Worm (Caenorhabditis elegans): ENCODE measurements around the gene athp-2.
A peak's percentile ranks its signal among the peaks of the same experiment; 100 is the strongest.

Gene athp-2

DNA sequence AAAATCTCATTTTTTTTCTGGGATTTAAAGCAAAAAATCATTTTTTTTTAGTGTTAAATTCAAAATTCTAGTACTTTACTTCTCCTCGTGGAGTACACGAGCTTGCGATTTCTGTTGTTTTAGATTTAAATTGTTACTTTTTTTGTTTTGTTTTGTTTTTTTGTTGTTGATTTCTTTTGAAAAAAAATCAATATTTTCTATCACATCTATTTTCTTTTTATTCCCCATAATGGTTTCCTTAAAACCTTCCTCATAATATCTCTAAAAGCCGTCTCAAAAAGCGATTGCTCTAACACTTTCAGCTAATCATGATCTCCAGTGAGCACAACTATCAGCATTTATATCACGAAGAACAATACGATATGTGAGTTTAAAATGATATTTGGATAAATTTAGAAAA lies 5.5 kb upstream of the athp-2 start, which contains the start of gene madf-3:
Gene madf-3 (plus strand): TSS at position 301 of the 400 bp plus-strand sequence.
- TF ChIP-seq che-1 (tag; optimal IDR thresholded peaks at IDR 0.05) = no peak
- TF ChIP-seq dve-1 (tag; optimal IDR thresholded peaks at IDR 0.05) = no peak
- no peak for TF ChIP-seq pha-2 (tag; optimal IDR thresholded peaks at IDR 0.05)
- no peak for TF ChIP-seq ceh-14 (tag; optimal IDR thresholded peaks at IDR 0.05)
- TF ChIP-seq hlh-15 (tag; optimal IDR thresholded peaks at IDR 0.05) = no peak

DNA sequence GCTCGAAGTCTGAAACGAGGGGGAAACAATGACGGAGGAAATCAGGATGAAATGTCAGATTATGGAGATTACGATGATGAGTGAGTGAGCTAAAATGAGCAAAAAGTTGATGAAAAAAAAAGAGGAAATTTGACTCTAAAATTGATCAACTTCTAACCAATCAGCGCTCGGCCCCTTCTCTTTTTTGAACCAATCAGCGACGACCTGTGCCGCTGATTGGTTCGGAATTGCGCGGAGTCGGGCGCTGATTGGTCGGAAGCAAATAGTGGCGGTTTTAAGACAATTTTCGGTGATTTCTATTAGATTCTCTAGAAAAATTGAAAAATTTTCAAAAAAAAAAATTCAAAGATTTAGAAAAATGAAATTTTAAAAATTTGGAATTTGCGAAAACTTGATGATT lies 2.3 kb upstream of the athp-2 start:
- TF ChIP-seq hlh-15 (tag; optimal IDR thresholded peaks at IDR 0.05) (no peak), nfya-1 (tag; optimal IDR thresholded peaks at IDR 0.05) (peak; percentile 90), tbx-7 (tag; optimal IDR thresholded peaks at IDR 0.05) (no peak)

DNA sequence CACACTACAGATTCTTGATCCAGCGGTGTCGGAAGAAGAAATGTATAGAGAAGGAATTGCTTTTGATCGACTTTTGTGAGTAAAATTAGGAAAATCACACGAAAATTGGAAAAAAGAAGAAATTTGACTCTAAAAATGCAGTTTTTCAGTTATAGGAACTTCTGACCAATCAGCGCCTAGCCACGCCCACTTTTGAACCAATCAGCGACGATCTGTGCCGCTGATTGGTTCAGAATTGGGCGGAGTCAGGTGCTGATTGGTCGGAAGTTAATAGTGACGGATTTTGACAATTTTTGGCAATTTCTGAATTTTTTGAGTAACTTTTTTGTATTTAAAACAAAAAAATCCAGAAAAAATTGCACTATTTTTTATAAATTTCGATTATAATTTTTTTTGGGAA lies 1.5 kb downstream of the athp-2 start:
- TF ChIP-seq fkh-6 (tag; optimal IDR thresholded peaks at IDR 0.05) (no peak), dve-1 (tag; optimal IDR thresholded peaks at IDR 0.05) (no peak), C08G9.2 (tag; optimal IDR thresholded peaks at IDR 0.05) (no peak), nfya-1 (tag; optimal IDR thresholded peaks at IDR 0.05) (peak; percentile 98)

DNA sequence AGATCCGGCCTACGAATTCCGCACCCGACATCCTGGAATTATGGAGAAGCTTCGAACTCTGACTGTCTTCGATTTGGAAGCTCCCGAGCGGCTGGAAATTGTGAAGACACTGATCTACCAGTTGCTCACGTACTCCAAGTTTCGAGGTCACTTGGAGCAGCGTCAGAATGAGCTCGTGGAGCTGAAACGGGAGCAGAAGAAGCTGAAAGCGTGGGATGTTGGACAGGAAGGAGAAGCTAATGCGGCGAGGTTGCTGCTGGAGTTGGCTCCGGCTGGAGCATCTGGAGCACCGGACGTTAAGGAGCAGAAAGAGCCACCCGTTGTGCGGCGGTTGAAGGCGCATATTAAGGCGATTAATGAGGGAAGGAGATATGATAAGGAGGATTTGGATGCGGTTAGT lies 4.3 kb downstream of the athp-2 start:
- TF ChIP-seq ceh-31 (tag; optimal IDR thresholded peaks at IDR 0.05) (no peak), hlh-8 (tag; optimal IDR thresholded peaks at IDR 0.05) (no peak), lim-6 (tag; optimal IDR thresholded peaks at IDR 0.05) (no peak), pqm-1 (tag; optimal IDR thresholded peaks at IDR 0.05) (no peak), hlh-15 (tag; optimal IDR thresholded peaks at IDR 0.05) (no peak), hlh-6 (tag; optimal IDR thresholded peaks at IDR 0.05) (peak; percentile 30), dve-1 (tag; optimal IDR thresholded peaks at IDR 0.05) (no peak)

DNA sequence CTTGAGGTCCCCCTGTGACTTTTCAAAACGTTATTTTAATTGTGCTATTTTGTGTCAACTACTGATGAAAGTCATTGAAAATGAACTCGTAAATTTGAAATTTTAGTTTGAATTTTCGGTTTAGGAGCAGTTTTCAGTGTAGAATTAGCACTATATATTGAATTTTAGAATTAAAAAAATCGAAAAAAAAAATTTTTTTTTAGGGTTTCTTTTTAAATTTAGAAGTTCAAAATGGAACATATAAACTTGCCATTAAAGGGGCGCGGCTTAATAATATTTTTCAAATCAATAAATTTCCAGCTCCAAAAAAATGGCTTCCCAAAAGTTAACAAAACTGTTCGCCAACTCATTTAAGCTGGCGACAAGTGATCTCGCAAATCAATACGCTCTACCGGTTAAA lies 10.9 kb downstream of the athp-2 start, which contains the start of gene H20J04.9:
Gene H20J04.9 (plus strand): TSS at position 301 of the 400 bp plus-strand sequence.
- no peak for TF ChIP-seq odd-2 (tag; optimal IDR thresholded peaks at IDR 0.05)
- TF ChIP-seq fkh-10 (GFP tag; optimal IDR thresholded peaks at IDR 0.05) = no peak
- no peak for TF ChIP-seq dve-1 (tag; optimal IDR thresholded peaks at IDR 0.05)
- no peak for TF ChIP-seq ceh-14 (tag; optimal IDR thresholded peaks at IDR 0.05)

DNA sequence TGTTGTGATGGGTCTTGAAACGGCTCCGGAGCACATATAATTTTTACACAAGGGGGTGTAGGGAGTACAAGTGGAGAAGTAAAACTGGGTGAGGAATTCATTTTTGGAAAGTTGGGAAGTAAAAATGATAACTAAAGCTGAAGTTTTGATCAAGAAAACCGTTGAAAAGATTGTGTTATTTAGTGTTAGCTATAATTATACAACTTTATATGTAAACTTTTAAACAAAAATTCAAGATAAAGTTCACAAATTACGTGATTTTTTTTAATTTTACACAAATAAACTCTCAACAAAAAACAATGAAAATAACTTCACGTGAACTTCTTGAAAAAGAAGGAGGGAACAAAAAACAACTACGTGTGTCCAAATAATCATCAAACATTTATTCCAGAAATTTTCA lies 15.2 kb downstream of the athp-2 start, which contains the start of the genes H20J04.7 and H20J04.1:
Gene H20J04.7 (minus strand): TSS at position 101 of the 400 bp plus-strand sequence.
Gene H20J04.1 (plus strand): TSS at position 397 of the 400 bp plus-strand sequence.
- TF ChIP-seq tbx-7 (tag; optimal IDR thresholded peaks at IDR 0.05) (no peak), lim-6 (tag; optimal IDR thresholded peaks at IDR 0.05) (no peak), ceh-9 (tag; optimal IDR thresholded peaks at IDR 0.05) (no peak), ceh-22 (tag; optimal IDR thresholded peaks at IDR 0.05) (no peak), ceh-6 (GFP tag; optimal IDR thresholded peaks at IDR 0.05) (no peak), unc-86 (tag; optimal IDR thresholded peaks at IDR 0.05) (no peak), odd-2 (tag; optimal IDR thresholded peaks at IDR 0.05) (no peak), sdc-2 (tag; optimal IDR thresholded peaks at IDR 0.05) (no peak), T23F11.4 (GFP tag; optimal IDR thresholded peaks at IDR 0.05) (no peak), mec-3 (tag; optimal IDR thresholded peaks at IDR 0.05; ENCODE audit: borderline replicate concordance) (no peak), ceh-14 (tag; optimal IDR thresholded peaks at IDR 0.05) (no peak), ceh-19 (GFP tag; optimal IDR thresholded peaks at IDR 0.05) (no peak), lin-11 (tag; optimal IDR thresholded peaks at IDR 0.05) (no peak), fkh-10 (GFP tag; optimal IDR thresholded peaks at IDR 0.05) (no peak)

DNA sequence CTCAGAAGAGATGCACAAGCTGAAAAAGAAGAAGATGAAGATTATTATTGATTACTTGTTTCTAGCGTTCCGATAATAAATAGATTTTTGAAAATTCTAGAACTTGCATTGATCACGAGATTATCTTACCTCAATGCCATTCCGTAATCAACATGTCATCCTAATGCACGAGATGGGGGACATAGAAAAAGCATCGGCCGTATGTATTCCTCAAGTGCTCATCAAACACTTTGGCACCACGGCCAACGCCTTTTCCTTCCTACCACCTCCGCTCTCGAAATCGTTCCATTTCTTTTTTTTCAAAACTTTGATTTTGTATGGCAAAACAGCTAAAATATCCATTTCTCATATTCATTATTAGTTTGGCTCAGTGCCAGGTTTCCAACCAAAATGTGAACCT lies 18.8 kb downstream of the athp-2 start, which contains the start of gene lat-2:
Gene lat-2 (plus strand): TSS at position 301 of the 400 bp plus-strand sequence.
- TF ChIP-seq ceh-30 (tag; optimal IDR thresholded peaks at IDR 0.05) = no peak
- TF ChIP-seq pag-3 (tag; optimal IDR thresholded peaks at IDR 0.05; ENCODE audit: borderline replicate concordance) = no peak
- TF ChIP-seq ceh-19 (GFP tag; optimal IDR thresholded peaks at IDR 0.05) = no peak
- TF ChIP-seq tbx-2 (tag; optimal IDR thresholded peaks at IDR 0.05) = no peak
- TF ChIP-seq mec-3 (tag; optimal IDR thresholded peaks at IDR 0.05; ENCODE audit: borderline replicate concordance) = no peak
- TF ChIP-seq nfya-1 (tag; optimal IDR thresholded peaks at IDR 0.05) = no peak

All from whole organism, late embryonic.